Fruit fly (Drosophila melanogaster): ENCODE data around the gene RpS27.

dm6 chr3R:25262322-25262761 lies 15.0 kb upstream of the RpS27 start, which contains the start of the genes Kdsr and CG11858:
- TF ChIP-seq vri (GFP tag; optimal IDR thresholded peaks at IDR 0.05) = peak; percentile 94
- no peak for TF ChIP-seq CG8319 (GFP tag; optimal IDR thresholded peaks at IDR 0.05)
- peak; percentile 6 for TF ChIP-seq Lpt (GFP tag; optimal IDR thresholded peaks at IDR 0.05)
- peak; percentile 53 for TF ChIP-seq Ets96B (tag; optimal IDR thresholded peaks at IDR 0.05)
- peak; percentile 44 for TF ChIP-seq CG1621 (tag; optimal IDR thresholded peaks at IDR 0.05)
- no peak for TF ChIP-seq CG6808 (GFP tag; optimal IDR thresholded peaks at IDR 0.05)
- TF ChIP-seq Met (GFP tag; optimal IDR thresholded peaks at IDR 0.05) = no peak
- TF ChIP-seq CG34406 (GFP tag; optimal IDR thresholded peaks at IDR 0.05) = no peak
- no peak for TF ChIP-seq CG32006 (GFP tag; optimal IDR thresholded peaks at IDR 0.05)
- no peak for TF ChIP-seq Sox102F (GFP tag; optimal IDR thresholded peaks at IDR 0.05)
- no peak for TF ChIP-seq CG6854 (GFP tag; optimal IDR thresholded peaks at IDR 0.05)
- TF ChIP-seq cyc (GFP tag; optimal IDR thresholded peaks at IDR 0.05) = no peak

All from whole organism, prepupa.